Worm (Caenorhabditis elegans): ENCODE measurements around the gene Y39A1C.1.

The Y39A1C.1 gene

ce11 chrIII:10906325-10906724 is 51.1 kb downstream of the Y39A1C.1 start:
- TF ChIP-seq nhr-76 (tag; optimal IDR thresholded peaks at IDR 0.05), result no peak
- TF ChIP-seq mab-5 (tag; optimal IDR thresholded peaks at IDR 0.05), result no peak
- TF ChIP-seq zip-8 (tag; optimal IDR thresholded peaks at IDR 0.05), result no peak
- no peak for TF ChIP-seq lsy-2 (tag; optimal IDR thresholded peaks at IDR 0.05)
- TF ChIP-seq ceh-43 (GFP tag; optimal IDR thresholded peaks at IDR 0.05), result no peak
- TF ChIP-seq cnd-1 (tag; optimal IDR thresholded peaks at IDR 0.05), result no peak
- TF ChIP-seq hlh-1 (tag; optimal IDR thresholded peaks at IDR 0.05), result peak; percentile 95
- peak; percentile 65 for TF ChIP-seq unc-120 (tag; optimal IDR thresholded peaks at IDR 0.05; ENCODE audit: poor library complexity, severe bottlenecking)
- TF ChIP-seq lin-13 (tag; optimal IDR thresholded peaks at IDR 0.05), result no peak
- TF ChIP-seq sptf-1 (tag; optimal IDR thresholded peaks at IDR 0.05), result no peak
- TF ChIP-seq snpc-4 (tag; optimal IDR thresholded peaks at IDR 0.05), result no peak

Measured in whole organism, mixed stage, embryonic.